Fruit fly (Drosophila melanogaster) whole organism, embryonic: Measurements from ENCODE around the gene TH1.
A peak's percentile ranks its signal among the peaks of the same experiment; 100 is the strongest.

ENCODE experiments used
- CG10654 ChIP-seq: fragments of 200-800 bp; sonication (Bioruptor generic); optimal IDR thresholded peaks from 2 replicates; lab custom pipeline; 2016; ENCODE audit warnings: missing biosample characterization, missing genetic modification characterization
- CG12236 ChIP-seq: fragments of 200-800 bp; sonication (Bioruptor generic); optimal IDR thresholded peaks from 2 replicates; lab custom pipeline; 2016; ENCODE audit warnings: missing biosample characterization, missing genetic modification characterization
- CG1233 ChIP-seq: fragments of 200-800 bp; sonication (Bioruptor generic); optimal IDR thresholded peaks from 4 replicates; lab custom pipeline; 2018; ENCODE audit warnings: missing biosample characterization, mild to moderate bottlenecking, missing genetic modification characterization
- CG15514 ChIP-seq: fragments of 200-800 bp; sonication (Bioruptor generic); optimal IDR thresholded peaks from 3 replicates; lab custom pipeline; 2017; ENCODE audit warnings: missing biosample characterization, missing genetic modification characterization, mild to moderate bottlenecking, moderate library complexity, missing genetic modification reagents
- CG2199 ChIP-seq: fragments of 200-800 bp; sonication (Bioruptor generic); IDR thresholded peaks from 3 replicates; pipeline ENCODE4 v1.3.6; 2022; ENCODE audit warnings: missing biosample characterization, missing genetic modification characterization
- CG30020 ChIP-seq: fragments of 200-800 bp; optimal IDR thresholded peaks from 2 replicates; lab custom pipeline; 2019; ENCODE audit warnings: missing biosample characterization, mild to moderate bottlenecking, missing genetic modification characterization, moderate library complexity
- CG32767 ChIP-seq: fragments of 200-800 bp; sonication (Bioruptor generic); IDR thresholded peaks from 2 replicates; pipeline ENCODE4 v1.3.6; 2022; ENCODE audit warnings: missing biosample characterization, missing genetic modification characterization
- CG4360 ChIP-seq: fragments of 200-800 bp; sonication (Bioruptor generic); IDR thresholded peaks from 2 replicates; pipeline ENCODE4 v1.3.6; 2022; ENCODE audit warnings: missing biosample characterization, missing genetic modification characterization
- CG4707 ChIP-seq: fragments of 200-800 bp; sonication (Bioruptor generic); optimal IDR thresholded peaks from 2 replicates; lab custom pipeline; 2018; ENCODE audit warnings: missing biosample characterization, mild to moderate bottlenecking, missing genetic modification characterization, moderate library complexity
- CG5180 ChIP-seq: fragments of 200-800 bp; sonication (Bioruptor generic); optimal IDR thresholded peaks from 3 replicates; lab custom pipeline; 2017; ENCODE audit warnings: missing biosample characterization, missing genetic modification characterization, mild to moderate bottlenecking, moderate library complexity, missing genetic modification reagents
- CG7963 ChIP-seq: fragments of 200-800 bp; sonication (Bioruptor generic); IDR thresholded peaks from 3 replicates; pipeline ENCODE4 v1.3.6; 2022; ENCODE audit warnings: missing biosample characterization, missing genetic modification characterization; ENCODE audit not compliant: partially characterized antibody
- CG9727 ChIP-seq: fragments of 200-800 bp; sonication (Bioruptor generic); optimal IDR thresholded peaks from 3 replicates; lab custom pipeline; 2017; ENCODE audit warnings: missing biosample characterization, mild to moderate bottlenecking, missing genetic modification characterization
- CTCF ChIP-seq: fragments of 200-800 bp; sonication (Bioruptor generic); optimal IDR thresholded peaks from 2 replicates; lab custom pipeline; 2017; ENCODE audit warnings: missing biosample characterization, mild to moderate bottlenecking, missing genetic modification characterization, moderate library complexity
- D ChIP-seq, 2 experiments: fragments of 200-800 bp in 1 of 2; fragments of >200 bp in 1 of 2; sonication (Bioruptor generic) in 1 of 2; optimal IDR thresholded peaks; 2 replicates in 1 of 2; 3 replicates in 1 of 2; lab custom pipeline; 2017; ENCODE audit warnings: mild to moderate bottlenecking in 1 of 2, missing biosample characterization in 1 of 2, missing genetic modification characterization in 1 of 2, missing genetic modification reagents in 1 of 2
- Drgx ChIP-seq: fragments of 200-800 bp; sonication (Bioruptor generic); IDR thresholded peaks from 2 replicates; pipeline ENCODE4 v1.3.6; 2022; ENCODE audit warnings: missing biosample characterization, missing genetic modification characterization
- E2f1 ChIP-seq: fragments of 200-800 bp; sonication (Bioruptor generic); IDR thresholded peaks from 2 replicates; pipeline ENCODE4 v1.3.6; 2022; ENCODE audit warnings: missing biosample characterization, missing genetic modification characterization
- Elba2 ChIP-seq: fragments of 200-800 bp; sonication (Bioruptor generic); optimal IDR thresholded peaks from 3 replicates; lab custom pipeline; 2016; ENCODE audit warnings: missing biosample characterization, missing genetic modification characterization
- HmgD ChIP-seq: fragments of 200-800 bp; sonication (Bioruptor generic); optimal IDR thresholded peaks from 3 replicates; lab custom pipeline; 2016; ENCODE audit warnings: missing biosample characterization, missing genetic modification characterization
- Hsf ChIP-seq: fragments of 200-800 bp; sonication (Bioruptor generic); optimal IDR thresholded peaks from 3 replicates; lab custom pipeline; 2016; ENCODE audit warnings: missing biosample characterization, missing genetic modification characterization
- Med ChIP-seq: fragments of 200-800 bp; sonication (Bioruptor generic); peaks from one replicate; lab custom pipeline; 2016; ENCODE audit warnings: missing biosample characterization, missing genetic modification characterization, mild to moderate bottlenecking, inconsistent platforms, moderate library complexity
- Opbp ChIP-seq: fragments of 200-800 bp; sonication (Bioruptor generic); IDR thresholded peaks from 3 replicates; pipeline ENCODE4 v1.3.6; 2022; ENCODE audit warnings: missing biosample characterization, missing genetic modification characterization; ENCODE audit not compliant: partially characterized antibody
- Sry-β ChIP-seq: fragments of 200-800 bp; sonication (Bioruptor generic); optimal IDR thresholded peaks from 2 replicates; lab custom pipeline; 2018; ENCODE audit warnings: missing biosample characterization, mild to moderate bottlenecking, missing genetic modification characterization, moderate library complexity
- Sry-δ ChIP-seq: fragments of 200-800 bp; sonication (Bioruptor generic); optimal IDR thresholded peaks from 2 replicates; lab custom pipeline; 2016; ENCODE audit warnings: missing biosample characterization, missing genetic modification characterization
- ab ChIP-seq: fragments of 200-800 bp; sonication (Bioruptor generic); optimal IDR thresholded peaks from 2 replicates; lab custom pipeline; 2016; ENCODE audit warnings: missing biosample characterization, missing genetic modification characterization
- ato ChIP-seq: fragments of 200-800 bp; sonication (Bioruptor generic); IDR thresholded peaks from 2 replicates; pipeline ENCODE4 v1.3.6; 2022; ENCODE audit warnings: missing biosample characterization, missing genetic modification characterization; ENCODE audit not compliant: partially characterized antibody
- bab2 ChIP-seq: fragments of 200-800 bp; sonication (Bioruptor generic); optimal IDR thresholded peaks from 2 replicates; lab custom pipeline; 2016; ENCODE audit warnings: missing biosample characterization, missing genetic modification characterization
- chinmo ChIP-seq: fragments of 200-800 bp; sonication (Bioruptor generic); IDR thresholded peaks from 4 replicates; pipeline ENCODE4 v1.3.6; 2022; ENCODE audit warnings: missing biosample characterization, missing genetic modification characterization; ENCODE audit not compliant: partially characterized antibody
- dan ChIP-seq: fragments of 200-800 bp; sonication (Bioruptor generic); IDR thresholded peaks from 2 replicates; pipeline ENCODE4 v1.3.6; 2022; ENCODE audit warnings: missing biosample characterization, missing genetic modification characterization
- eve ChIP-seq, 2 experiments: fragments of >200 bp; optimal IDR thresholded peaks; 2 replicates each; lab custom pipeline; 2017; ENCODE audit warnings: missing biosample characterization in 2 of 2, missing genetic modification characterization in 2 of 2
- ftz-f1 ChIP-seq: fragments of 200-800 bp; sonication (Bioruptor generic); optimal IDR thresholded peaks from 2 replicates; lab custom pipeline; 2016; ENCODE audit warnings: missing biosample characterization, missing genetic modification characterization
- ham ChIP-seq: fragments of 200-800 bp; sonication (Bioruptor generic); IDR thresholded peaks from 2 replicates; pipeline ENCODE4 v1.3.6; 2022; ENCODE audit warnings: missing biosample characterization, missing genetic modification characterization
- insv ChIP-seq, 2 experiments: fragments of 200-800 bp; sonication (Bioruptor generic); optimal IDR thresholded peaks; 3 replicates each; lab custom pipeline; 2016 to 2018; ENCODE audit warnings: missing biosample characterization in 2 of 2, missing genetic modification characterization in 2 of 2
- nom ChIP-seq: fragments of 200-800 bp; sonication (Bioruptor generic); optimal IDR thresholded peaks from 2 replicates; lab custom pipeline; 2017; ENCODE audit warnings: missing biosample characterization, missing genetic modification characterization, mild to moderate bottlenecking, moderate library complexity, missing genetic modification reagents
- row ChIP-seq: fragments of 200-800 bp; sonication (Bioruptor generic); IDR thresholded peaks from 3 replicates; pipeline ENCODE4 v1.3.6; 2022; ENCODE audit warnings: missing biosample characterization, missing genetic modification characterization
- slou ChIP-seq: fragments of 200-800 bp; sonication (Bioruptor generic); optimal IDR thresholded peaks from 3 replicates; lab custom pipeline; 2016; ENCODE audit warnings: missing biosample characterization, missing genetic modification characterization
- sqz ChIP-seq: fragments of 200-800 bp; sonication (Bioruptor generic); optimal IDR thresholded peaks from 3 replicates; lab custom pipeline; 2018; ENCODE audit warnings: missing biosample characterization, mild to moderate bottlenecking, missing genetic modification characterization
- tin ChIP-seq: fragments of 200-800 bp; sonication (Bioruptor generic); optimal IDR thresholded peaks from 3 replicates; lab custom pipeline; 2016; ENCODE audit warnings: missing biosample characterization, missing genetic modification characterization
- vvl ChIP-seq: fragments of 200-800 bp; sonication (Bioruptor generic); IDR thresholded peaks from 2 replicates; pipeline ENCODE4 v1.3.6; 2022; ENCODE audit warnings: missing biosample characterization, missing genetic modification characterization
- zfh1 ChIP-seq: fragments of 200-800 bp; sonication (Bioruptor generic); IDR thresholded peaks from 3 replicates; pipeline ENCODE4 v1.3.6; 2022; ENCODE audit warnings: missing biosample characterization, missing genetic modification characterization

Gene TH1

dm6 chrX:16383667-16384515 lies 7.3 kb downstream of the TH1 start (continued):
- TF ChIP-seq CG9727 (GFP tag; lab: Kevin White, UChicago) (peak; percentile 76), ham (GFP tag; lab: Robert Waterston, UW) (no peak), E2f1 (no peak; the same call in 1 of the 2 replicates), HmgD (GFP tag; lab: Kevin White, UChicago) (no peak), D (optimal IDR thresholded peaks at IDR 0.05; lab: Kevin White, UChicago) (no peak), D (GFP tag; optimal IDR thresholded peaks at IDR 0.05; lab: Kevin White, UChicago) (peak; percentile 60), CTCF (GFP tag; lab: Kevin White, UChicago) (peak; percentile 12), CG1233 (GFP tag; lab: Kevin White, UChicago) (peak; percentile 94), bab2 (GFP tag; lab: Kevin White, UChicago) (peak; percentile 74), ab (GFP tag; lab: Kevin White, UChicago) (no peak), CG10654 (GFP tag; lab: Kevin White, UChicago) (peak; percentile 59), ato (GFP tag; lab: Robert Waterston, UW) (no peak), sqz (GFP tag; lab: Kevin White, UChicago) (no peak), eve (GFP tag; optimal IDR thresholded peaks at IDR 0.05; lab: Kevin White, UChicago) (no peak), ftz-f1 (GFP tag; lab: Kevin White, UChicago) (no peak), CG4707 (GFP tag; lab: Kevin White, UChicago) (peak; percentile 71), CG4360 (no peak), slou (GFP tag; lab: Kevin White, UChicago) (peak; percentile 64), tin (GFP tag; lab: Kevin White, UChicago) (no peak)

- TF ChIP-seq Elba2 = peak; percentile 53
- no peak for TF ChIP-seq Opbp (GFP tag; lab: Robert Waterston, UW)
- TF ChIP-seq vvl (GFP tag; lab: Robert Waterston, UW) = peak; percentile 39; the same call in 1 of the 2 replicates
- peak in 1 of 2 experiments; percentile 40 for TF ChIP-seq insv (GFP tag; optimal IDR thresholded peaks at IDR 0.05; lab: Kevin White, UChicago)
- TF ChIP-seq, all 482 proteins: peak for 3
Observed at dm6 chrX:16374059-16374458, 17.2 kb downstream of the TH1 start.

dm6 chrX:16373541-16373940 lies 17.7 kb downstream of the TH1 start:
- TF ChIP-seq dan (GFP tag; lab: Robert Waterston, UW) (no peak), chinmo (GFP tag; lab: Robert Waterston, UW) (0 out of 4 replicates have a peak, but pooled peaks have one; percentile 33), CG2199 (GFP tag; lab: Robert Waterston, UW) (peak; percentile 78; the same call in 1 of the 3 replicates), Sry-β (GFP tag; lab: Kevin White, UChicago) (no peak), CG12236 (GFP tag; lab: Kevin White, UChicago) (no peak), Med (peak; percentile 67), CG5180 (GFP tag; lab: Kevin White, UChicago) (no peak), Hsf (GFP tag; lab: Kevin White, UChicago) (no peak), Drgx (GFP tag; lab: Robert Waterston, UW) (peak; percentile 67), Sry-δ (GFP tag; lab: Kevin White, UChicago) (no peak), nom (GFP tag; lab: Kevin White, UChicago) (peak; percentile 52), CG15514 (no peak), row (GFP tag; lab: Robert Waterston, UW) (0 out of 3 replicates have a peak, but pooled peaks have one; percentile 12), CG30020 (peak; percentile 41), CG32767 (GFP tag; lab: Robert Waterston, UW) (0 out of 2 replicates have a peak, but pooled peaks have one; percentile 27), zfh1 (no peak), CG7963 (GFP tag; lab: Robert Waterston, UW) (no peak)
